Worm (Caenorhabditis elegans): ENCODE results near the gene rpoa-49.

rpoa-49 gene

DNA sequence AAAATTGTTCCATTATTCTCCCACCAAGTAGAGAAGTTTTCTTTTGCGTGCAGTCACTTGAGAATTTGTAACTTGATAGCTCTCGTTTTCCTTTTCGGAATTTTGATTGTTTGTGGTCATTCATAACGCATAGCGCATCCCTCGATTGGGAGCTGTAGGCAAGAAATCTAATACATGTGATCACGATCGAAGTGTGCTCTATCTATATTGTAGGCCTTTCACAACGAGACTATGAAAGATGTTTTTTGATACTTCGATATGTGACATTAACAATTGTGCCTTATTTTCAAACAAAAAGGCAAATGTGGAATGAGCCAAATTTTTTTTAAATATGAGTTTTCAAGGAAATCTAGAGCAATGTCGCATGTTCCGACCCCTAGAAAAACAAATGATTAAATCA, 31.0 kb downstream of the rpoa-49 start:
- no peak for TF ChIP-seq dmd-4 (tag; optimal IDR thresholded peaks at IDR 0.05; ENCODE audit: borderline replicate concordance)
- TF ChIP-seq ahr-1 (tag; optimal IDR thresholded peaks at IDR 0.05): no peak
- no peak for TF ChIP-seq ceh-9 (tag; optimal IDR thresholded peaks at IDR 0.05)
- TF ChIP-seq ceh-18 (tag; optimal IDR thresholded peaks at IDR 0.05): no peak
- peak; percentile 51 for TF ChIP-seq ceh-34 (tag; optimal IDR thresholded peaks at IDR 0.05)

DNA sequence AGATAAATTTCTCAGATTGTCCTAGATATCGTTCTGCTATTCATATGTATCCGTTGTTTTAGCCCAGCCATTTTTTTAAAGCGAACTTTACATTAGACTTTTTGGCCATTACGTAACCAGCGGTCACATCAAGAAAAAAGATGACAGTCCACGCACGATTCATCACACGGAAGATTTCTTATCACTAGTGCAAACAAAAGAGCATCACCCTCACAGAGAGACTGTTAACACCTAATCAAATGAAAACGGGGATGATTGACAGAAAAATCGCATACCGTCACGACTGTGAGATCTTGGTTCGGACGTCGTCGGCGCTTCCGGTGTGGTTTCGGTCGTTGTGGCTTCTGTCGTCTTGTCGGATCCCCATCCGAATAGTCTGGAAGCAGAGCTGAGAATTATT, 31.8 kb downstream of the rpoa-49 start:
- no peak for TF ChIP-seq ceh-22 (tag; optimal IDR thresholded peaks at IDR 0.05)
- TF ChIP-seq ceh-34 (tag; optimal IDR thresholded peaks at IDR 0.05): no peak
- TF ChIP-seq ztf-16 (tag; optimal IDR thresholded peaks at IDR 0.05): no peak
- TF ChIP-seq K09A11.1 (tag; optimal IDR thresholded peaks at IDR 0.05; ENCODE audit: insufficient read depth): no peak
- TF ChIP-seq nhr-232 (tag; optimal IDR thresholded peaks at IDR 0.05): no peak
- no peak for TF ChIP-seq K02D7.2 (tag; optimal IDR thresholded peaks at IDR 0.05)
- TF ChIP-seq zip-5 (tag; optimal IDR thresholded peaks at IDR 0.05): no peak
- TF ChIP-seq ceh-9 (tag; optimal IDR thresholded peaks at IDR 0.05): no peak
- TF ChIP-seq ceh-30 (tag; optimal IDR thresholded peaks at IDR 0.05): no peak
- TF ChIP-seq pros-1 (tag; optimal IDR thresholded peaks at IDR 0.05): no peak
- TF ChIP-seq pag-3 (tag; optimal IDR thresholded peaks at IDR 0.05; ENCODE audit: borderline replicate concordance): no peak
- no peak for TF ChIP-seq ceh-48 (tag; optimal IDR thresholded peaks at IDR 0.05)
- no peak for TF ChIP-seq nfya-1 (tag; optimal IDR thresholded peaks at IDR 0.05)
- TF ChIP-seq ama-1 (optimal IDR thresholded peaks at IDR 0.05): no peak
- TF ChIP-seq ref-2 (tag; optimal IDR thresholded peaks at IDR 0.05): no peak
- no peak for TF ChIP-seq elt-4 (tag; optimal IDR thresholded peaks at IDR 0.05)
- no peak for TF ChIP-seq fkh-10 (GFP tag; optimal IDR thresholded peaks at IDR 0.05)
- TF ChIP-seq madf-2 (tag; optimal IDR thresholded peaks at IDR 0.05): no peak
- TF ChIP-seq hlh-6 (tag; optimal IDR thresholded peaks at IDR 0.05): no peak
- no peak for TF ChIP-seq pha-4 (tag; optimal IDR thresholded peaks at IDR 0.05)

DNA sequence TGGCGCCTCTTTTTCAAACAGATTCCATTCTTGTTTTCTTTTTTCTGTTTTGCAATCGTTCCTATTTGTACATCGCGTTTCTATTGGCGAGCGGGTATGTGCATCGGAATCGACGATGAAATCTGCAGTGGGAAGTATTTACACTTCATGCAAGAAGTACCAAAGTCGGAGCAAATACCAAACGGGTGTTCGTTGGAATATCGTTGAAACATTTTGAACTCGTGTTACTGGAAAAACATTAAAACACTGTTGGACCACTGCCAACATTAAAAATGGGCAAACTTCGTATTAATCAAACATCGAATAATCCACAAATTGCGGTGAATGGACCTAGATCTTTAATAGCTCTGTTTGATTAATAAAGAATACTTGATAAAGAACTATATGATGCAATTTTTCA, 34.3 kb downstream of the rpoa-49 start, which contains the start of gene C23H3.9:
Gene C23H3.9, minus strand, starts transcription at position 101 of the 400 bp plus-strand sequence.
- TF ChIP-seq ceh-18 (tag; optimal IDR thresholded peaks at IDR 0.05) (no peak), pat-9 (tag; optimal IDR thresholded peaks at IDR 0.05) (no peak), unc-55 (GFP tag; optimal IDR thresholded peaks at IDR 0.05) (no peak), pag-3 (tag; optimal IDR thresholded peaks at IDR 0.05; ENCODE audit: borderline replicate concordance) (no peak), hlh-6 (tag; optimal IDR thresholded peaks at IDR 0.05) (no peak), hlh-13 (GFP tag; optimal IDR thresholded peaks at IDR 0.05) (no peak), pqm-1 (tag; optimal IDR thresholded peaks at IDR 0.05) (no peak), ceh-48 (tag; optimal IDR thresholded peaks at IDR 0.05) (no peak), ama-1 (optimal IDR thresholded peaks at IDR 0.05) (no peak), gmeb-2 (tag; optimal IDR thresholded peaks at IDR 0.05) (no peak), syd-9 (tag; optimal IDR thresholded peaks at IDR 0.05) (no peak), K09A11.1 (tag; optimal IDR thresholded peaks at IDR 0.05; ENCODE audit: insufficient read depth) (no peak), T23F11.4 (GFP tag; optimal IDR thresholded peaks at IDR 0.05) (no peak), hlh-30 (tag; optimal IDR thresholded peaks at IDR 0.05; ENCODE audit: insufficient read depth) (no peak), fax-1 (tag; optimal IDR thresholded peaks at IDR 0.05) (no peak), dve-1 (tag; optimal IDR thresholded peaks at IDR 0.05) (no peak)

DNA sequence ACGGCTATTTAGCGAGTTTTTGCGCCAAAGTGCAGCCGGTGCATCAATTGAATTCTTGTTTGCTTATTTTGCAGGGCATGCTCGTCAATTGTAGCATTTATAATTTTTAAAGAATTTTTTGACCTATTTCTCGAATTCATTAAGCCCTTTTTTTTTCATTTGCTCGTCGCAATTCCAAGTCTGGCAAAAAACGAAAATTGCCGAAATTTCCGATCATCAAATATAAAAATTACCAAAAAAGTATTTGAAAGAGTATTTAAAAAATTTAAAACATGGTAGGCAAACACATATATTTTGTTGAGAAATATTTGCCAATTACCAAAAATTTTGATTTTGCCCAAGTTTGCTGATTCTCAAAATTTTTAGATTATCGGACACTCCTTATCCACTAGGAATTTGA, 39.3 kb downstream of the rpoa-49 start, which contains the start of gene C50D2.6:
Gene C50D2.6, plus strand, starts transcription at position 301 of the 400 bp plus-strand sequence.
- TF ChIP-seq ama-1 (optimal IDR thresholded peaks at IDR 0.05): no peak
- no peak for TF ChIP-seq pqm-1 (tag; optimal IDR thresholded peaks at IDR 0.05)
- TF ChIP-seq ceh-18 (tag; optimal IDR thresholded peaks at IDR 0.05): no peak
- no peak for TF ChIP-seq zip-5 (tag; optimal IDR thresholded peaks at IDR 0.05)
- TF ChIP-seq hlh-30 (tag; optimal IDR thresholded peaks at IDR 0.05; ENCODE audit: insufficient read depth): no peak
- TF ChIP-seq fkh-10 (GFP tag; optimal IDR thresholded peaks at IDR 0.05): no peak
- no peak for TF ChIP-seq pax-1 (tag; optimal IDR thresholded peaks at IDR 0.05)
- TF ChIP-seq unc-55 (GFP tag; optimal IDR thresholded peaks at IDR 0.05): no peak
- TF ChIP-seq hlh-6 (tag; optimal IDR thresholded peaks at IDR 0.05): no peak
- TF ChIP-seq unc-3 (GFP tag; conservative IDR thresholded peaks at IDR 0.05): no peak
- no peak for TF ChIP-seq unc-3 (tag; optimal IDR thresholded peaks at IDR 0.05)
- no peak for TF ChIP-seq ceh-14 (tag; optimal IDR thresholded peaks at IDR 0.05)
- no peak for TF ChIP-seq lim-6 (tag; optimal IDR thresholded peaks at IDR 0.05)
- TF ChIP-seq ceh-30 (tag; optimal IDR thresholded peaks at IDR 0.05): no peak
- TF ChIP-seq ets-4 (tag; optimal IDR thresholded peaks at IDR 0.05): no peak
- TF ChIP-seq K02D7.2 (tag; optimal IDR thresholded peaks at IDR 0.05): no peak
- TF ChIP-seq Y22D7AL.16 (tag; optimal IDR thresholded peaks at IDR 0.05): no peak
- TF ChIP-seq unc-42 (tag; optimal IDR thresholded peaks at IDR 0.05): no peak
- TF ChIP-seq lin-11 (tag; optimal IDR thresholded peaks at IDR 0.05): no peak
- no peak for TF ChIP-seq ceh-6 (GFP tag; optimal IDR thresholded peaks at IDR 0.05)
- TF ChIP-seq syd-9 (tag; optimal IDR thresholded peaks at IDR 0.05): no peak
